Worm (Caenorhabditis elegans) whole organism, L4/young adult: ENCODE data around the gene K11D12.11.

Experiments
- dao-5 ChIP-seq: sonication (generic microtip); optimal IDR thresholded peaks from 2 replicates; lab custom pipeline; 2016; ENCODE audit warnings: missing genotype, missing genetic modification characterization, moderate library complexity, missing compliant biosample characterization
- him-1 ChIP-seq: sonication (generic microtip); optimal IDR thresholded peaks from 2 replicates; lab custom pipeline; 2016; ENCODE audit warnings: missing genotype, missing genetic modification reagents, missing genetic modification characterization, missing compliant biosample characterization

DNA sequence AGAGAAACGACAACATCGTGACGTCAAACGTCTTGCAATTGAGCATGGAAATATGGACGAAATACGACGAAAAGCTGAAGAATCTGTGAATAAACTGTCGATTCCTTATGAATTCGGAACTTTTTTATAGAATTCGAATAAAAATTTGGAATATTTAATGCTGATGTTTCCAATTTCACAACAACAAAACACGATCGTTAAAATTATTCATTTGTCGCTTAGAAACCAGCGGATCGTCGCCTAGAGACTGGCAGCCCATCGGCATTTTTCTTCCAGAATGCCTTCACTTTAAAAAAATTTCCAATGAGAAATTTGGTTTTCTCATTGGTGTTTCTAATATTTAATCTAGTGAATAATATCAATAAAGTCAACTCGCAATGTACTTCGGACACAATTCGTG, 13.9 kb upstream of the K11D12.11 start, which contains the start of gene cwp-4:
- TF ChIP-seq him-1 (tag; lab: Kevin White, UChicago) (no peak), dao-5 (tag; lab: Kevin White, UChicago) (no peak)
